Worm (Caenorhabditis elegans) whole organism, late embryonic: ENCODE measurements around the gene F44G4.3.

Experiments
- Y22D7AL.16 ChIP-seq: sonication (generic microtip); optimal IDR thresholded peaks from 2 replicates; lab custom pipeline; 2016; ENCODE audit warnings: missing genetic modification characterization, missing compliant biosample characterization
- ahr-1 ChIP-seq: sonication (generic microtip); optimal IDR thresholded peaks from 2 replicates; lab custom pipeline; 2016; ENCODE audit warnings: missing genetic modification characterization, missing compliant biosample characterization
- ceh-14 ChIP-seq: sonication (generic microtip); optimal IDR thresholded peaks from 2 replicates; lab custom pipeline; 2016; ENCODE audit warnings: missing genotype, missing genetic modification characterization, missing compliant biosample characterization
- ceh-18 ChIP-seq: sonication (generic microtip); optimal IDR thresholded peaks from 2 replicates; lab custom pipeline; 2016; ENCODE audit warnings: missing genetic modification characterization, missing compliant biosample characterization
- ceh-19 ChIP-seq: fragments of 200-800 bp; sonication (Bioruptor generic); optimal IDR thresholded peaks from 2 replicates; lab custom pipeline; 2018; ENCODE audit warnings: mild to moderate bottlenecking, missing genetic modification characterization, missing compliant biosample characterization
- ceh-2 ChIP-seq: sonication (generic microtip); optimal IDR thresholded peaks from 2 replicates; lab custom pipeline; 2016; ENCODE audit warnings: missing genotype, missing genetic modification characterization, missing compliant biosample characterization
- ceh-22 ChIP-seq: sonication (generic microtip); optimal IDR thresholded peaks from 2 replicates; lab custom pipeline; 2017; ENCODE audit warnings: missing biosample characterization, missing genetic modification characterization
- ceh-24 ChIP-seq: sonication (generic microtip); optimal IDR thresholded peaks from 2 replicates; lab custom pipeline; 2016; ENCODE audit warnings: mild to moderate bottlenecking, missing genetic modification characterization, missing compliant biosample characterization
- ceh-31 ChIP-seq: sonication (generic microtip); optimal IDR thresholded peaks from 2 replicates; lab custom pipeline; 2016; ENCODE audit warnings: missing genetic modification characterization, missing compliant biosample characterization
- ceh-34 ChIP-seq: sonication (generic microtip); optimal IDR thresholded peaks from 2 replicates; lab custom pipeline; 2016; ENCODE audit warnings: mild to moderate bottlenecking, missing genetic modification characterization, missing compliant biosample characterization
- ceh-48 ChIP-seq: sonication (generic microtip); optimal IDR thresholded peaks from 2 replicates; lab custom pipeline; 2016; ENCODE audit warnings: missing genetic modification characterization, inconsistent platforms, missing compliant biosample characterization
- ceh-9 ChIP-seq: sonication (generic microtip); optimal IDR thresholded peaks from 2 replicates; lab custom pipeline; 2016; ENCODE audit warnings: mild to moderate bottlenecking, missing genetic modification characterization, inconsistent platforms, missing compliant biosample characterization
- che-1 ChIP-seq: sonication (generic microtip); optimal IDR thresholded peaks from 2 replicates; lab custom pipeline; 2016; ENCODE audit warnings: mild to moderate bottlenecking, missing genetic modification characterization, missing compliant biosample characterization
- dmd-4 ChIP-seq: sonication (generic microtip); optimal IDR thresholded peaks from 2 replicates; lab custom pipeline; 2016; ENCODE audit warnings: borderline replicate concordance, missing genetic modification characterization, missing compliant biosample characterization
- dve-1 ChIP-seq: sonication (generic microtip); optimal IDR thresholded peaks from 2 replicates; lab custom pipeline; 2017; ENCODE audit warnings: antibody characterized with exemption, mild to moderate bottlenecking, missing genetic modification characterization, missing compliant biosample characterization
- elt-2 ChIP-seq: sonication (generic microtip); optimal IDR thresholded peaks from 2 replicates; lab custom pipeline; 2016; ENCODE audit warnings: missing genetic modification reagents, missing genetic modification characterization, missing compliant biosample characterization
- elt-4 ChIP-seq: sonication (generic microtip); optimal IDR thresholded peaks from 2 replicates; lab custom pipeline; 2016; ENCODE audit warnings: missing genetic modification characterization, missing compliant biosample characterization
- eyg-1 ChIP-seq: sonication (generic microtip); optimal IDR thresholded peaks from 2 replicates; lab custom pipeline; 2016; ENCODE audit warnings: missing genotype, missing genetic modification characterization, missing compliant biosample characterization
- fkh-10 ChIP-seq: fragments of 150-350 bp; optimal IDR thresholded peaks from 2 replicates; lab custom pipeline; 2014; ENCODE audit warnings: missing biosample characterization, missing genetic modification reagents, missing genetic modification characterization
- fkh-6 ChIP-seq: sonication (generic microtip); optimal IDR thresholded peaks from 2 replicates; lab custom pipeline; 2016; ENCODE audit warnings: missing genetic modification characterization, missing compliant biosample characterization
- hlh-15 ChIP-seq: sonication (generic microtip); optimal IDR thresholded peaks from 2 replicates; lab custom pipeline; 2016; ENCODE audit warnings: missing genetic modification characterization, missing compliant biosample characterization
- hlh-30 ChIP-seq: sonication (generic microtip); optimal IDR thresholded peaks from 2 replicates; lab custom pipeline; 2017; ENCODE audit warnings: antibody characterized with exemption, missing genetic modification characterization, missing compliant biosample characterization; ENCODE audit not compliant: insufficient read depth
- hlh-6 ChIP-seq: sonication (generic microtip); optimal IDR thresholded peaks from 2 replicates; lab custom pipeline; 2016; ENCODE audit warnings: missing genotype, missing genetic modification characterization, missing compliant biosample characterization
- lin-11 ChIP-seq: fragments of 200-800 bp; sonication (Bioruptor generic); optimal IDR thresholded peaks from 2 replicates; lab custom pipeline; 2018; ENCODE audit warnings: mild to moderate bottlenecking, missing genetic modification characterization, missing compliant biosample characterization
- mec-3 ChIP-seq: sonication (generic microtip); optimal IDR thresholded peaks from 2 replicates; lab custom pipeline; 2016; ENCODE audit warnings: borderline replicate concordance, missing genetic modification characterization, missing compliant biosample characterization
- nhr-11 ChIP-seq: fragments of 150-350 bp; optimal IDR thresholded peaks from 2 replicates; lab custom pipeline; 2014; ENCODE audit warnings: missing biosample characterization, missing genetic modification characterization
- npax-4 ChIP-seq: sonication (generic microtip); optimal IDR thresholded peaks from 2 replicates; lab custom pipeline; 2016; ENCODE audit warnings: missing genetic modification characterization, missing compliant biosample characterization
- pha-2 ChIP-seq: sonication (generic microtip); optimal IDR thresholded peaks from 2 replicates; lab custom pipeline; 2017; ENCODE audit warnings: mild to moderate bottlenecking, missing genetic modification characterization, missing compliant biosample characterization
- pros-1 ChIP-seq: fragments of 150-350 bp; optimal IDR thresholded peaks from 2 replicates; lab custom pipeline; 2014; ENCODE audit warnings: missing biosample characterization, missing genetic modification reagents, missing genetic modification characterization
- ref-2 ChIP-seq: sonication (generic microtip); optimal IDR thresholded peaks from 2 replicates; lab custom pipeline; 2016; ENCODE audit warnings: missing genetic modification characterization, missing compliant biosample characterization
- sdc-2 ChIP-seq: sonication (generic microtip); optimal IDR thresholded peaks from 2 replicates; lab custom pipeline; 2016; ENCODE audit warnings: missing genotype, missing genetic modification characterization, missing compliant biosample characterization
- sox-2 ChIP-seq: fragments of 200-800 bp; sonication (Bioruptor generic); IDR thresholded peaks from 2 replicates; pipeline ENCODE4 v1.3.6; 2022; ENCODE audit warnings: missing genetic modification reagents, missing genetic modification characterization, missing compliant biosample characterization
- sox-4 ChIP-seq: sonication (generic microtip); optimal IDR thresholded peaks from 2 replicates; lab custom pipeline; 2017; ENCODE audit warnings: mild to moderate bottlenecking, missing genetic modification characterization, inconsistent platforms, missing compliant biosample characterization
- syd-9 ChIP-seq: sonication (generic microtip); optimal IDR thresholded peaks from 2 replicates; lab custom pipeline; 2016; ENCODE audit warnings: mild to moderate bottlenecking, missing genetic modification characterization, moderate library complexity, missing compliant biosample characterization
- unc-42 ChIP-seq: sonication (generic microtip); optimal IDR thresholded peaks from 2 replicates; lab custom pipeline; 2016; ENCODE audit warnings: missing genotype, missing genetic modification characterization, missing compliant biosample characterization
- zip-5 ChIP-seq: sonication (generic microtip); optimal IDR thresholded peaks from 2 replicates; lab custom pipeline; 2016; ENCODE audit warnings: missing genetic modification characterization, missing compliant biosample characterization

The F44G4.3 gene

DNA sequence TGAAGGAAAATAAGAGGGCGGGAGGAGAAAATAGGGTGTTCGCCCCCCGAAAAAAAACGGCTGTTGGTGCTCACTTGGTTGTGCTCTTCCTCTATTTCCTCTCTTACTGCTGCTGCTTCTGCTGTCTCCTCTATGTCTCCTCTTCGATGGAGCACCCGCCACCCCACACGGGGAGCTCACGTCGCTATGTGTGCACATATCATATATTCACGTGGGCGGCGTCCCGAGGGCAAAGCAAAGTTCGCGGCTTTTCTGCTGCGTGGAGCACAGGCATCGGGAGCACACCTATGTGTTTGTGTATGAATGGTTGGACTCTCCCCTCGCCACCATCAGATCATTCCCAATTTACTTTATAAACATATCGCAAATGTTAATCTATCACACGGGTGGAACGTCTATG lies 15.9 kb upstream of the F44G4.3 start:
- TF ChIP-seq Y22D7AL.16: no peak
- no peak for TF ChIP-seq pha-2 (tag; lab: Kevin White, UChicago)
- no peak for TF ChIP-seq lin-11 (tag; lab: Kevin White, UChicago)
- TF ChIP-seq ref-2: peak; percentile 14
- no peak for TF ChIP-seq fkh-10 (GFP tag; lab: Kevin White, UChicago)
- TF ChIP-seq ceh-31 (tag; lab: Kevin White, UChicago): peak; percentile 9
- TF ChIP-seq sdc-2 (tag; lab: Kevin White, UChicago): peak; percentile 39
- peak; percentile 23 for TF ChIP-seq elt-4 (tag; lab: Kevin White, UChicago)
- no peak for TF ChIP-seq pros-1 (tag; lab: Kevin White, UChicago)
- TF ChIP-seq ceh-48: no peak
- TF ChIP-seq ceh-2: no peak
- no peak for TF ChIP-seq zip-5 (tag; lab: Kevin White, UChicago)
- peak; percentile 61 for TF ChIP-seq ceh-34 (tag; lab: Kevin White, UChicago)
- no peak for TF ChIP-seq ceh-14 (tag; lab: Kevin White, UChicago)
- no peak for TF ChIP-seq fkh-6 (tag; lab: Kevin White, UChicago)
- no peak for TF ChIP-seq elt-2 (tag; lab: Kevin White, UChicago)
- TF ChIP-seq sox-4 (tag; lab: Kevin White, UChicago): no peak
- TF ChIP-seq hlh-30 (tag; lab: Kevin White, UChicago): peak; percentile 65
- peak; percentile 64 for TF ChIP-seq mec-3 (tag; lab: Kevin White, UChicago)
- no peak for TF ChIP-seq hlh-6 (tag; lab: Kevin White, UChicago)
- no peak for TF ChIP-seq ceh-24 (tag; lab: Kevin White, UChicago)
- TF ChIP-seq npax-4 (tag; lab: Kevin White, UChicago): no peak
- TF ChIP-seq ceh-18 (tag; lab: Kevin White, UChicago): peak; percentile 42
- no peak for TF ChIP-seq eyg-1
- TF ChIP-seq unc-42 (tag; lab: Kevin White, UChicago): no peak
- no peak for TF ChIP-seq hlh-15
- no peak for TF ChIP-seq sox-2
- TF ChIP-seq che-1: no peak

ce11 chrII:9010708-9011107 lies 13.2 kb upstream of the F44G4.3 start:
- TF ChIP-seq unc-42 (tag; lab: Kevin White, UChicago) (peak; percentile 82), ceh-22 (tag; lab: Kevin White, UChicago) (no peak), ceh-31 (tag; lab: Kevin White, UChicago) (peak; percentile 17), ceh-19 (GFP tag; lab: Kevin White, UChicago) (peak; percentile 15)

ce11 chrII:9009976-9010702 lies 12.7 kb upstream of the F44G4.3 start:
- TF ChIP-seq ceh-34 (tag; lab: Kevin White, UChicago) (no peak), nhr-11 (tag; lab: Kevin White, UChicago) (no peak), Y22D7AL.16 (no peak), syd-9 (tag; lab: Kevin White, UChicago) (no peak), sdc-2 (tag; lab: Kevin White, UChicago) (no peak), dve-1 (tag; lab: Kevin White, UChicago) (peak; percentile 15), sox-4 (tag; lab: Kevin White, UChicago) (no peak), dmd-4 (tag; lab: Kevin White, UChicago) (no peak), elt-2 (tag; lab: Kevin White, UChicago) (peak; percentile 98), ceh-2 (no peak), ahr-1 (tag; lab: Kevin White, UChicago) (no peak), hlh-15 (no peak), che-1 (no peak), ceh-9 (tag; lab: Kevin White, UChicago) (no peak), pha-2 (tag; lab: Kevin White, UChicago) (no peak)
